Fruit fly (Drosophila melanogaster) whole organism, embryonic: Measurements from ENCODE around the gene mnd.

Source experiments
- Awh ChIP-seq: fragments of 200-800 bp; sonication (Bioruptor generic); IDR thresholded peaks from 2 replicates; pipeline ENCODE4, ENCODE4 v1.3.6; 2022; ENCODE audit warnings: missing biosample characterization, missing genetic modification characterization
- Blimp-1 ChIP-seq: fragments of 200-800 bp; sonication (Bioruptor generic); optimal IDR thresholded peaks from 3 replicates; lab custom pipeline; 2018; ENCODE audit warnings: missing biosample characterization, missing genetic modification characterization, mild to moderate bottlenecking, moderate library complexity, missing genetic modification reagents
- CG11504 ChIP-seq: fragments of 200-800 bp; sonication (Bioruptor generic); optimal IDR thresholded peaks from 3 replicates; lab custom pipeline; 2019; ENCODE audit warnings: missing biosample characterization, mild to moderate bottlenecking, missing genetic modification characterization, moderate library complexity
- CG14441 ChIP-seq: fragments of 200-800 bp; sonication (Bioruptor generic); IDR thresholded peaks from 2 replicates; pipeline ENCODE4 v1.3.6; 2022; ENCODE audit warnings: missing biosample characterization, missing genetic modification characterization
- CG15514 ChIP-seq: fragments of 200-800 bp; sonication (Bioruptor generic); optimal IDR thresholded peaks from 3 replicates; lab custom pipeline; 2017; ENCODE audit warnings: missing biosample characterization, missing genetic modification characterization, mild to moderate bottlenecking, moderate library complexity, missing genetic modification reagents
- CG17361 ChIP-seq: fragments of 200-800 bp; sonication (Bioruptor generic); IDR thresholded peaks from 3 replicates; pipeline ENCODE4 v1.3.6; 2022; ENCODE audit warnings: missing biosample characterization, missing genetic modification characterization
- CG18262 ChIP-seq: fragments of 200-800 bp; optimal IDR thresholded peaks from 3 replicates; lab custom pipeline; 2019; ENCODE audit warnings: missing biosample characterization, mild to moderate bottlenecking, missing genetic modification characterization, moderate library complexity
- CG2889 ChIP-seq: fragments of 200-800 bp; sonication (Bioruptor generic); IDR thresholded peaks from 3 replicates; pipeline ENCODE4 v1.3.6; 2022; ENCODE audit warnings: missing biosample characterization, missing genetic modification characterization
- CG32767 ChIP-seq: fragments of 200-800 bp; sonication (Bioruptor generic); IDR thresholded peaks from 2 replicates; pipeline ENCODE4 v1.3.6; 2022; ENCODE audit warnings: missing biosample characterization, missing genetic modification characterization
- CG32772 ChIP-seq: fragments of 200-800 bp; sonication (Bioruptor generic); IDR thresholded peaks from 2 replicates; pipeline ENCODE4 v1.3.6; 2022; ENCODE audit warnings: missing biosample characterization, missing genetic modification characterization
- CG33213 ChIP-seq: fragments of 200-800 bp; sonication (Bioruptor generic); optimal IDR thresholded peaks from 3 replicates; lab custom pipeline; 2016; ENCODE audit warnings: missing biosample characterization, missing genetic modification characterization
- CG3726 ChIP-seq: fragments of 200-800 bp; sonication (Bioruptor generic); IDR thresholded peaks from 3 replicates; pipeline ENCODE4, ENCODE4 v1.3.6; 2022; ENCODE audit warnings: missing biosample characterization, missing genetic modification characterization
- CG4282 ChIP-seq: fragments of 200-800 bp; sonication (Bioruptor generic); optimal IDR thresholded peaks from 2 replicates; lab custom pipeline; 2016; ENCODE audit warnings: missing biosample characterization, missing genetic modification characterization
- CG4404 ChIP-seq: fragments of 200-800 bp; sonication (Bioruptor generic); IDR thresholded peaks from 2 replicates; pipeline ENCODE4 v1.3.6; 2022; ENCODE audit warnings: missing biosample characterization, missing genetic modification characterization
- CG6813 ChIP-seq: fragments of 200-800 bp; sonication (Bioruptor generic); optimal IDR thresholded peaks from 2 replicates; lab custom pipeline; 2017; ENCODE audit warnings: missing biosample characterization, missing genetic modification characterization, mild to moderate bottlenecking, moderate library complexity, missing genetic modification reagents
- CG8281 ChIP-seq: fragments of 200-800 bp; sonication (Bioruptor generic); optimal IDR thresholded peaks from 2 replicates; lab custom pipeline; 2018; ENCODE audit warnings: missing biosample characterization, mild to moderate bottlenecking, missing genetic modification characterization, moderate library complexity
- Camta ChIP-seq: fragments of 200-800 bp; sonication (Bioruptor generic); optimal IDR thresholded peaks from 2 replicates; lab custom pipeline; 2016; ENCODE audit warnings: missing biosample characterization, missing genetic modification characterization
- Dref ChIP-seq: fragments of 200-800 bp; sonication (Bioruptor generic); IDR thresholded peaks from 2 replicates; pipeline ENCODE4 v1.3.6; 2022; ENCODE audit warnings: missing biosample characterization, missing genetic modification characterization
- Drgx ChIP-seq: fragments of 200-800 bp; sonication (Bioruptor generic); IDR thresholded peaks from 2 replicates; pipeline ENCODE4 v1.3.6; 2022; ENCODE audit warnings: missing biosample characterization, missing genetic modification characterization
- HLHmδ ChIP-seq: fragments of 200-800 bp; sonication (Bioruptor generic); optimal IDR thresholded peaks from 2 replicates; lab custom pipeline; 2018; ENCODE audit warnings: missing biosample characterization, mild to moderate bottlenecking, missing genetic modification characterization, moderate library complexity
- Hand ChIP-seq: fragments of 200-800 bp; sonication (Bioruptor generic); optimal IDR thresholded peaks from 2 replicates; lab custom pipeline; 2017; ENCODE audit warnings: mild to moderate bottlenecking, missing biosample characterization, missing genetic modification reagents, missing genetic modification characterization
- Hmr ChIP-seq: fragments of 200-800 bp; sonication (Bioruptor generic); optimal IDR thresholded peaks from 3 replicates; lab custom pipeline; 2017; ENCODE audit warnings: mild to moderate bottlenecking, missing biosample characterization, missing genetic modification reagents, missing genetic modification characterization
- Nf-YC ChIP-seq: fragments of 200-800 bp; optimal IDR thresholded peaks from 3 replicates; lab custom pipeline; 2019; ENCODE audit warnings: missing biosample characterization, mild to moderate bottlenecking, missing genetic modification characterization, moderate library complexity
- Pdp1 ChIP-seq, 2 experiments: fragments of 200-800 bp; sonication (Bioruptor generic); optimal IDR thresholded peaks; 3 replicates each; lab custom pipeline; 2016; ENCODE audit warnings: missing biosample characterization in 2 of 2, missing genetic modification characterization in 2 of 2, mild to moderate bottlenecking in 1 of 2, moderate library complexity in 1 of 2
- Spps ChIP-seq: fragments of 200-800 bp; sonication (Bioruptor generic); optimal IDR thresholded peaks from 2 replicates; lab custom pipeline; 2018; ENCODE audit warnings: missing biosample characterization, mild to moderate bottlenecking, missing genetic modification characterization
- Xrp1 ChIP-seq: fragments of 200-800 bp; sonication (Bioruptor generic); IDR thresholded peaks from 2 replicates; pipeline ENCODE4 v1.3.6; 2022; ENCODE audit warnings: missing biosample characterization, missing genetic modification characterization
- bsh ChIP-seq, 2 experiments: fragments of 200-800 bp; sonication (Bioruptor generic); optimal IDR thresholded peaks; 2 replicates each; lab custom pipeline; 2017 to 2018; ENCODE audit warnings: mild to moderate bottlenecking in 2 of 2, missing biosample characterization in 2 of 2, missing genetic modification characterization in 2 of 2, moderate library complexity in 1 of 2
- crol ChIP-seq: fragments of 200-800 bp; sonication (Bioruptor generic); IDR thresholded peaks from 2 replicates; pipeline ENCODE4 v1.3.6; 2022; ENCODE audit warnings: missing biosample characterization, missing genetic modification characterization
- emc ChIP-seq: fragments of 200-800 bp; sonication (Bioruptor generic); optimal IDR thresholded peaks from 2 replicates; lab custom pipeline; 2016; ENCODE audit warnings: missing biosample characterization, missing genetic modification characterization
- ewg ChIP-seq: fragments of 200-800 bp; sonication (Bioruptor generic); optimal IDR thresholded peaks from 3 replicates; lab custom pipeline; 2017; ENCODE audit warnings: mild to moderate bottlenecking, missing biosample characterization, missing genetic modification reagents, missing genetic modification characterization
- fd3F ChIP-seq: fragments of 200-800 bp; sonication (Bioruptor generic); optimal IDR thresholded peaks from 2 replicates; lab custom pipeline; 2018; ENCODE audit warnings: missing biosample characterization, mild to moderate bottlenecking, missing genetic modification characterization, moderate library complexity
- gcm ChIP-seq: fragments of 200-800 bp; sonication (Bioruptor generic); optimal IDR thresholded peaks from 2 replicates; lab custom pipeline; 2019; ENCODE audit warnings: missing biosample characterization, mild to moderate bottlenecking, missing genetic modification characterization, moderate library complexity
- her ChIP-seq: fragments of 200-800 bp; sonication (Bioruptor generic); optimal IDR thresholded peaks from 2 replicates; lab custom pipeline; 2016; ENCODE audit warnings: missing biosample characterization, missing genetic modification characterization
- ind ChIP-seq: fragments of 200-800 bp; sonication (Bioruptor generic); optimal IDR thresholded peaks from 3 replicates; lab custom pipeline; 2016; ENCODE audit warnings: missing biosample characterization, missing genetic modification characterization
- lab ChIP-seq: fragments of 200-800 bp; sonication (Bioruptor generic); optimal IDR thresholded peaks from 3 replicates; lab custom pipeline; 2017; ENCODE audit warnings: missing biosample characterization, missing genetic modification characterization, mild to moderate bottlenecking, moderate library complexity, missing genetic modification reagents
- otp ChIP-seq: fragments of 200-800 bp; sonication (Bioruptor generic); IDR thresholded peaks from 3 replicates; pipeline ENCODE4, ENCODE4 v1.3.6; 2022; ENCODE audit warnings: missing biosample characterization, missing genetic modification characterization
- phol ChIP-seq: fragments of 200-800 bp; sonication (Bioruptor generic); optimal IDR thresholded peaks from 3 replicates; lab custom pipeline; 2018; ENCODE audit warnings: missing biosample characterization, mild to moderate bottlenecking, missing genetic modification characterization, moderate library complexity
- pnt ChIP-seq: fragments of 200-800 bp; sonication (Bioruptor generic); optimal IDR thresholded peaks from 3 replicates; lab custom pipeline; 2016; ENCODE audit warnings: missing biosample characterization, missing genetic modification characterization
- pzg ChIP-seq: fragments of 200-800 bp; sonication (Bioruptor generic); optimal IDR thresholded peaks from 3 replicates; lab custom pipeline; 2018; ENCODE audit warnings: missing biosample characterization, mild to moderate bottlenecking, missing genetic modification characterization, moderate library complexity
- salm ChIP-seq: fragments of 200-800 bp; sonication (Bioruptor generic); optimal IDR thresholded peaks from 2 replicates; lab custom pipeline; 2018; ENCODE audit warnings: missing biosample characterization, mild to moderate bottlenecking, missing genetic modification characterization
- sens ChIP-seq: fragments of 200-800 bp; sonication (Bioruptor generic); peaks from one replicate; lab custom pipeline; 2016; ENCODE audit warnings: missing biosample characterization, missing genetic modification characterization
- sima ChIP-seq: fragments of 200-800 bp; sonication (Bioruptor generic); optimal IDR thresholded peaks from 2 replicates; lab custom pipeline; 2016; ENCODE audit warnings: missing biosample characterization, missing genetic modification characterization
- vnd ChIP-seq: fragments of 200-800 bp; sonication (Bioruptor generic); IDR thresholded peaks from 3 replicates; pipeline ENCODE4 v1.3.6; 2022; ENCODE audit warnings: missing biosample characterization, missing genetic modification characterization; ENCODE audit not compliant: partially characterized antibody
- wdn ChIP-seq: fragments of 200-800 bp; sonication (Bioruptor generic); IDR thresholded peaks from 2 replicates; pipeline ENCODE4 v1.3.6; 2022; ENCODE audit warnings: missing biosample characterization, missing genetic modification characterization
- zf30C ChIP-seq: fragments of 200-800 bp; sonication (Bioruptor generic); optimal IDR thresholded peaks from 3 replicates; lab custom pipeline; 2018; ENCODE audit warnings: missing biosample characterization, mild to moderate bottlenecking, missing genetic modification characterization
- zfh1 ChIP-seq: fragments of 200-800 bp; sonication (Bioruptor generic); IDR thresholded peaks from 3 replicates; pipeline ENCODE4 v1.3.6; 2022; ENCODE audit warnings: missing biosample characterization, missing genetic modification characterization

Gene mnd

dm6 chr3L:14999284-15000019, 14.6 kb downstream of the mnd start, which contains the start of the genes mRpL39 and Prosbeta2 (continued):
- TF ChIP-seq zf30C = no peak
- TF ChIP-seq phol (tag; lab: Kevin White, UChicago) = peak; percentile 58
- 0 out of 2 replicates have a peak, but pooled peaks have one; percentile 41 for TF ChIP-seq wdn
- TF ChIP-seq CG15514 (GFP tag; lab: Kevin White, UChicago) = peak; percentile 73
- peak; percentile 73 for TF ChIP-seq lab (GFP tag; lab: Kevin White, UChicago)
- peak; percentile 72 for TF ChIP-seq CG4404 (GFP tag; lab: Robert Waterston, UW)
- TF ChIP-seq Nf-YC (tag; lab: Kevin White, UChicago) = no peak
- TF ChIP-seq Dref = peak; percentile 68
- no peak for TF ChIP-seq HLHmδ (GFP tag; lab: Kevin White, UChicago)
- TF ChIP-seq crol (GFP tag; lab: Robert Waterston, UW) = 0 out of 2 replicates have a peak, but pooled peaks have one; percentile 22
- TF ChIP-seq CG11504 (tag; lab: Kevin White, UChicago) = peak; percentile 78
- 0 out of 2 replicates have a peak, but pooled peaks have one; percentile 10 for TF ChIP-seq CG32767 (GFP tag; lab: Robert Waterston, UW)
- 0 out of 2 replicates have a peak, but pooled peaks have one; percentile 56 for TF ChIP-seq Awh (GFP tag; lab: Robert Waterston, UW)
- peak; percentile 67 for TF ChIP-seq CG32772 (GFP tag; lab: Robert Waterston, UW)
- peak; percentile 74 for TF ChIP-seq CG18262 (tag; lab: Kevin White, UChicago)
- peak in 1 of 2 experiments; percentile 66 for TF ChIP-seq Pdp1 (GFP tag; optimal IDR thresholded peaks at IDR 0.05; lab: Kevin White, UChicago)
- peak; percentile 21 for TF ChIP-seq Hmr (GFP tag; lab: Kevin White, UChicago)

dm6 chr3L:15005085-15005484, 20.2 kb downstream of the mnd start:
- TF ChIP-seq Xrp1 (GFP tag; lab: Robert Waterston, UW) (peak; percentile 30; the same call in 1 of the 2 replicates), Drgx (GFP tag; lab: Robert Waterston, UW) (peak; percentile 78), ind (GFP tag; lab: Kevin White, UChicago) (no peak), ewg (GFP tag; lab: Kevin White, UChicago) (peak; percentile 17), vnd (no peak), zfh1 (GFP tag; lab: Robert Waterston, UW) (0 out of 3 replicates have a peak, but pooled peaks have one; percentile 12), CG2889 (GFP tag; lab: Robert Waterston, UW) (no peak)

DNA sequence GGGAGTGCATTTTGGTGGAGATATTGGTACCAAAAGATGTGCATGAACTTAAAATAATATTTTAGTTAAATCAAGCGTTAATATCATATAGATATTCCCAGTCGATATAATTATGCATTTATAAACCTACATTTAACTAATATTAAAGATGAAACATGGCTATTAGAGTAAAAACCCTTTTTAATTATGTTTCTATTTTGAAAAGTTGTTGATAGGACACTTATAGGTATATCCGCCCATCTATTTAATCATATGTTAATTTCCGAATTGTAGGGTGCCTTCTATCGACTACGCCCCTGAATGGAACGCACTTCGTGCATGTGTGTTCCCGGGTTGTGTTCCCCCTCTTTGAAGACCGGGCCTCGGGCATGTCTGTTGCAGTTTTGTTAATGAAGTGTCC, 20.9 kb downstream of the mnd start:
- TF ChIP-seq fd3F (GFP tag; lab: Kevin White, UChicago) = no peak
- no peak for TF ChIP-seq Hand
- no peak for TF ChIP-seq emc (GFP tag; lab: Kevin White, UChicago)
- TF ChIP-seq CG6813 (GFP tag; lab: Kevin White, UChicago) = no peak
- TF ChIP-seq her = no peak
- TF ChIP-seq CG3726 = no peak
- no peak for TF ChIP-seq CG4282 (GFP tag; lab: Kevin White, UChicago)
- no peak for TF ChIP-seq CG8281 (tag; lab: Kevin White, UChicago)
- TF ChIP-seq sens = peak; percentile 31
- TF ChIP-seq Spps (tag; lab: Kevin White, UChicago) = no peak
- TF ChIP-seq CG17361 (GFP tag; lab: Robert Waterston, UW) = 0 out of 3 replicates have a peak, but pooled peaks have one; percentile 29
- TF ChIP-seq pnt = no peak
- no peak for TF ChIP-seq CG14441 (GFP tag; lab: Robert Waterston, UW)
- TF ChIP-seq otp (GFP tag; lab: Robert Waterston, UW) = no peak
- no peak for TF ChIP-seq gcm (GFP tag; lab: Kevin White, UChicago)
- TF ChIP-seq salm (tag; lab: Kevin White, UChicago) = no peak
- no peak for TF ChIP-seq sima (GFP tag; lab: Kevin White, UChicago)
- no peak for TF ChIP-seq pzg (GFP tag; lab: Kevin White, UChicago)
- no peak for TF ChIP-seq CG33213 (GFP tag; lab: Kevin White, UChicago)
- peak in 1 of 2 experiments; percentile 42 for TF ChIP-seq bsh (GFP tag; optimal IDR thresholded peaks at IDR 0.05; lab: Kevin White, UChicago)
- TF ChIP-seq Blimp-1 = no peak
- TF ChIP-seq Camta (GFP tag; lab: Kevin White, UChicago) = no peak
